Fruit fly (Drosophila melanogaster): ENCODE measurements around the gene CG4025.

Gene CG4025

dm6 chrX:2076412-2077357 is at the start of gene CG4025:
CG4025 (plus strand) TSS chrX:2076966.
- TF ChIP-seq CG16779 (tag; optimal IDR thresholded peaks at IDR 0.05) (no peak), Gug (GFP tag; IDR thresholded peaks at IDR 0.05) (no peak), Blimp-1 (GFP tag; optimal IDR thresholded peaks at IDR 0.05) (no peak), dac (GFP tag; optimal IDR thresholded peaks at IDR 0.05) (no peak), CG8319 (GFP tag; optimal IDR thresholded peaks at IDR 0.05) (no peak), achi (GFP tag; optimal IDR thresholded peaks at IDR 0.05) (no peak), ss (GFP tag; optimal IDR thresholded peaks at IDR 0.05) (no peak), fd59A (GFP tag; optimal IDR thresholded peaks at IDR 0.05) (no peak), CG15336 (GFP tag; IDR thresholded peaks at IDR 0.05) (no peak), fd85E (GFP tag; optimal IDR thresholded peaks at IDR 0.05) (no peak), CG3919 (GFP tag; optimal IDR thresholded peaks at IDR 0.05) (no peak), Eip78C (GFP tag) (no peak), cyc (GFP tag; optimal IDR thresholded peaks at IDR 0.05) (no peak), net (GFP tag; optimal IDR thresholded peaks at IDR 0.05) (no peak), Sox102F (GFP tag; optimal IDR thresholded peaks at IDR 0.05) (no peak), CG6276 (GFP tag; optimal IDR thresholded peaks at IDR 0.05) (no peak), CG31627 (GFP tag; optimal IDR thresholded peaks at IDR 0.05) (no peak), CG4318 (GFP tag; optimal IDR thresholded peaks at IDR 0.05) (no peak), Hr4 (GFP tag; optimal IDR thresholded peaks at IDR 0.05) (no peak)

dm6 chrX:2031308-2031707 is 45.5 kb upstream of the CG4025 start:
- TF ChIP-seq CG6163 (GFP tag; IDR thresholded peaks at IDR 0.05) (0 out of 3 replicates have a peak, but pooled peaks have one; percentile 18), Hr4 (GFP tag; optimal IDR thresholded peaks at IDR 0.05) (no peak)

dm6 chrX:2032160-2032801 is 44.5 kb upstream of the CG4025 start:
- TF ChIP-seq CG6276 (GFP tag; optimal IDR thresholded peaks at IDR 0.05) (peak; percentile 11), svp (GFP tag) (no peak), Hr38 (GFP tag; optimal IDR thresholded peaks at IDR 0.05) (no peak), CG32006 (GFP tag; optimal IDR thresholded peaks at IDR 0.05) (peak; percentile 54), CG10669 (GFP tag; optimal IDR thresholded peaks at IDR 0.05) (no peak), Eip78C (GFP tag) (peak; percentile 41), spab (GFP tag; optimal IDR thresholded peaks at IDR 0.05) (no peak)

dm6 chrX:2032821-2033436 is 43.8 kb upstream of the CG4025 start:
- TF ChIP-seq Met (GFP tag; optimal IDR thresholded peaks at IDR 0.05) (no peak), CG10631 (GFP tag; optimal IDR thresholded peaks at IDR 0.05) (no peak), Eip78C (GFP tag) (peak; percentile 37), net (GFP tag; optimal IDR thresholded peaks at IDR 0.05) (no peak), CG10669 (GFP tag; optimal IDR thresholded peaks at IDR 0.05) (no peak), svp (GFP tag) (peak; percentile 66), CG6792 (GFP tag; optimal IDR thresholded peaks at IDR 0.05) (no peak), acj6 (GFP tag; optimal IDR thresholded peaks at IDR 0.05) (no peak), cyc (GFP tag; optimal IDR thresholded peaks at IDR 0.05) (no peak), CG15336 (GFP tag; IDR thresholded peaks at IDR 0.05) (0 out of 2 replicates have a peak, but pooled peaks have one; percentile 10), vri (GFP tag; optimal IDR thresholded peaks at IDR 0.05) (peak; percentile 87), CG6854 (GFP tag; optimal IDR thresholded peaks at IDR 0.05) (no peak), CG6276 (GFP tag; optimal IDR thresholded peaks at IDR 0.05) (no peak), Hr39 (GFP tag; optimal IDR thresholded peaks at IDR 0.05) (no peak), Eip93F (GFP tag; optimal IDR thresholded peaks at IDR 0.05) (no peak), CG6163 (GFP tag; IDR thresholded peaks at IDR 0.05) (no peak), CG7368 (GFP tag; optimal IDR thresholded peaks at IDR 0.05) (no peak), topi (GFP tag; optimal IDR thresholded peaks at IDR 0.05) (no peak), spab (GFP tag; optimal IDR thresholded peaks at IDR 0.05) (no peak), Sox14 (GFP tag; optimal IDR thresholded peaks at IDR 0.05) (no peak), fkh (GFP tag; optimal IDR thresholded peaks at IDR 0.05) (peak; percentile 45), CG11762 (GFP tag; optimal IDR thresholded peaks at IDR 0.05; ENCODE audit: insufficient read depth) (no peak), CG8319 (GFP tag; optimal IDR thresholded peaks at IDR 0.05) (no peak), Eip75B (GFP tag; optimal IDR thresholded peaks at IDR 0.05) (no peak)
